Worm (Caenorhabditis elegans) whole organism, midembryonic: Measurements from ENCODE around the gene Y113G7B.27.

Experiments used
- T22C8.4 ChIP-seq: fragments of 200-800 bp; sonication (Bioruptor generic); IDR thresholded peaks from 2 replicates; pipeline ENCODE4 v1.3.6; 2022; ENCODE audit warnings: missing genetic modification characterization, missing compliant biosample characterization
- cog-1 ChIP-seq: sonication (generic microtip); optimal IDR thresholded peaks from 2 replicates; lab custom pipeline; 2016; ENCODE audit warnings: missing genetic modification characterization, missing compliant biosample characterization
- klf-2 ChIP-seq: fragments of 200-800 bp; sonication (Bioruptor generic); conservative IDR thresholded peaks from 2 replicates; pipeline ENCODE4 v1.3.6; 2022; ENCODE audit warnings: missing genetic modification reagents, missing genetic modification characterization, missing compliant biosample characterization
- med-1 ChIP-seq: sonication (generic microtip); optimal IDR thresholded peaks from 2 replicates; lab custom pipeline; 2017; ENCODE audit warnings: missing genetic modification characterization, mild to moderate bottlenecking, missing compliant biosample characterization, antibody characterized with exemption, missing genetic modification reagents; ENCODE audit not compliant: insufficient read depth
- ref-1 ChIP-seq: fragments of 200-800 bp; sonication (Bioruptor generic); conservative IDR thresholded peaks from 2 replicates; pipeline ENCODE4 v1.3.6; 2022; ENCODE audit warnings: missing genetic modification reagents, missing genetic modification characterization, missing compliant biosample characterization
- tab-1 ChIP-seq: fragments of 200-800 bp; sonication (Bioruptor generic); IDR thresholded peaks from 2 replicates; pipeline ENCODE4 v1.3.6; 2022; ENCODE audit warnings: missing genetic modification characterization, missing compliant biosample characterization
- ztf-23 ChIP-seq: fragments of 200-800 bp; sonication (Bioruptor generic); IDR thresholded peaks from 2 replicates; pipeline ENCODE4 v1.3.6; 2022; ENCODE audit warnings: missing genetic modification reagents, missing genetic modification characterization, missing compliant biosample characterization

DNA sequence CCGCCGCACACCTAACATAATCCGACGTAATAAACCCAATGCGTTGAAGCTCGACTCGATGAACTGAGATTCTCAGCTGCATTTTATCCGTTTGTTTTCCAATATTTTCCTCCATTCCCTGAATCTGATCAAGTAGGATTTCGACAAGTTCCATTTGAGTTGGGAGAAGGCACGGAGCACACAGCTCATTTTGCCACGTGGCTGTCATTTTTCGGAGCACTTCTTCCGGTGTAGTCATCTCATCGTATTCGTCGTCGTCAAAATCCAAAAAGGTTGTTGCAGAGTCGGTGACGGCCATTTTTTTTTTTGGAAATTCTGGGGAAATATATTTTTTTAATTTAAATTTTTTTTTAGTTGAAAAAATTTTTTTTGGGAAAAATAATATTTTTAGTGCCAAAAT lies 44.8 kb downstream of the Y113G7B.27 start, which contains the start of gene sld-5:
- no peak for TF ChIP-seq tab-1 (GFP tag; lab: Robert Waterston, UW)
- no peak for TF ChIP-seq ref-1
- no peak for TF ChIP-seq T22C8.4 (GFP tag; lab: Robert Waterston, UW)
- TF ChIP-seq cog-1 (tag; lab: Kevin White, UChicago), result no peak
- no peak for TF ChIP-seq ztf-23 (GFP tag; lab: Robert Waterston, UW)
- no peak for TF ChIP-seq med-1 (GFP tag; lab: Kevin White, UChicago)
- no peak for TF ChIP-seq klf-2
